Worm (Caenorhabditis elegans): ENCODE data around the gene gcy-34.

- TF ChIP-seq skn-1 (tag; optimal IDR thresholded peaks at IDR 0.05): no peak
- no peak for TF ChIP-seq snpc-4 (tag; optimal IDR thresholded peaks at IDR 0.05)
- TF ChIP-seq pqm-1 (tag; optimal IDR thresholded peaks at IDR 0.05): no peak
- TF ChIP-seq egl-27 (tag; optimal IDR thresholded peaks at IDR 0.05): no peak
- no peak for TF ChIP-seq swsn-7 (tag; optimal IDR thresholded peaks at IDR 0.05)
- no peak for TF ChIP-seq C34B4.2 (tag; optimal IDR thresholded peaks at IDR 0.05)
- no peak for TF ChIP-seq ama-1 (optimal IDR thresholded peaks at IDR 0.05)
Measured at ce11 chrV:13363415-13363814, 22.3 kb downstream of the gcy-34 start, which contains the start of gene srg-46.
